Worm (Caenorhabditis elegans): ENCODE data around the gene C44H4.8.

DNA sequence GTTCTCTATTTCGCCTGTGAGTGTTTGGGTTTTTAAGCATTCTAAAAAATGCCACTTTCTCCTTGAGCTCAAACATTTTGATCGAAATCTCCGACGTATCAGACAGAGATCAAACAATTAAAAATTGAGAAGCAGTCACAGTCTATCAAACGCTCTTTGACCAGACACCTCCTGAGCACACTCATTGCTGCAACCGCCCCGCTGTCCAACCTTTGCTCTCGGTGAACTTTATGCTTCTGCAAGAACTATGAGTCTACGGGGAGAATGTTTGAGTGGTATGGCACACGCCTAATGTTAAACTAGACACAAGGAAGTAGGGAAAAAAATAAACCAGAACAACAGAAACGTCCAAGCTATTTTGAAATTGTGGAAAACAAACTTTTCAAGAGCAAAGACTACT, 29.7 kb upstream of the C44H4.8 start:
- TF ChIP-seq nhr-12 (tag; optimal IDR thresholded peaks at IDR 0.05) (no peak), zag-1 (tag; optimal IDR thresholded peaks at IDR 0.05) (no peak), ama-1 (optimal IDR thresholded peaks at IDR 0.05) (no peak), ceh-9 (tag; optimal IDR thresholded peaks at IDR 0.05) (no peak), nhr-237 (tag; optimal IDR thresholded peaks at IDR 0.05) (no peak), fkh-10 (GFP tag; optimal IDR thresholded peaks at IDR 0.05) (no peak), lsy-12 (tag; optimal IDR thresholded peaks at IDR 0.05) (no peak)

Measured in whole organism, L3 larva.